Worm (Caenorhabditis elegans) whole organism, midembryonic: ENCODE measurements around the gene Y42H9AR.1.

Source experiments
- T22C8.4 ChIP-seq: fragments of 200-800 bp; sonication (Bioruptor generic); IDR thresholded peaks from 2 replicates; pipeline ENCODE4 v1.3.6; 2022; ENCODE audit warnings: missing genetic modification characterization, missing compliant biosample characterization
- cog-1 ChIP-seq: sonication (generic microtip); optimal IDR thresholded peaks from 2 replicates; lab custom pipeline; 2016; ENCODE audit warnings: missing genetic modification characterization, missing compliant biosample characterization
- flt-1 ChIP-seq: fragments of 200-800 bp; sonication (Bioruptor generic); IDR thresholded peaks from 2 replicates; pipeline ENCODE4 v1.3.6; 2022; ENCODE audit warnings: missing genetic modification characterization, missing compliant biosample characterization
- klf-2 ChIP-seq: fragments of 200-800 bp; sonication (Bioruptor generic); conservative IDR thresholded peaks from 2 replicates; pipeline ENCODE4 v1.3.6; 2022; ENCODE audit warnings: missing genetic modification reagents, missing genetic modification characterization, missing compliant biosample characterization
- med-1 ChIP-seq: sonication (generic microtip); optimal IDR thresholded peaks from 2 replicates; lab custom pipeline; 2017; ENCODE audit warnings: missing genetic modification characterization, mild to moderate bottlenecking, missing compliant biosample characterization, antibody characterized with exemption, missing genetic modification reagents; ENCODE audit not compliant: insufficient read depth
- ztf-29 ChIP-seq: fragments of 200-800 bp; sonication (Bioruptor generic); IDR thresholded peaks from 2 replicates; pipeline ENCODE4 v1.3.6; 2022; ENCODE audit warnings: missing genetic modification reagents, missing genetic modification characterization, missing compliant biosample characterization

DNA sequence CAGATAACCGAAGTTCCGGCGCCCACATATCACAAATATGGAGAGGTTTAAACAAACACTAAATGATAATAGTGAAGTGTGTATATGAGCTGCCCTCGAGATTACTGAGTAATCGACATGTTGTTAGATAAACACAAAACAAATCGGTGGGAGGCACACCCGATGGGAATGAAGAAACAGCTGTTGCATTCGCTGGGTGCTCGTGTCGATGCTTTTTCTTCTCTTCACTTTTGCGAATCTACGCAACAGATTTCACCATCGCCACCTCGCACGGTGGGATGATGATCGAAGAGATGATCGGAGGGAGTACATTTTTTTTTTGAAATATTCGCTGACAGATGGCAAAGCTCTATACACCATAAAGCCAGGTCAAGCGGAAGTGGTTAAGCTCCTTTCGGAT, 44.9 kb upstream of the Y42H9AR.1 start:
- TF ChIP-seq flt-1 (GFP tag; lab: Robert Waterston, UW): no peak
- TF ChIP-seq T22C8.4 (GFP tag; lab: Robert Waterston, UW): no peak
- no peak for TF ChIP-seq ztf-29
- TF ChIP-seq klf-2 (GFP tag; lab: Robert Waterston, UW): no peak
- no peak for TF ChIP-seq cog-1
- no peak for TF ChIP-seq med-1
